Fruit fly (Drosophila melanogaster): ENCODE results near the gene CG34302.

The CG34302 gene

dm6 chr3R:9800644-9801330 lies 22.8 kb downstream of the CG34302 start, which contains the start of the genes CG9467 and CG8526 (continued):
- TF ChIP-seq CG12659 (GFP tag; optimal IDR thresholded peaks at IDR 0.05) (peak; percentile 75), btn (GFP tag; optimal IDR thresholded peaks at IDR 0.05) (no peak), vvl (GFP tag; IDR thresholded peaks at IDR 0.05) (peak; percentile 65; the same call in 1 of the 2 replicates), CG2202 (tag; optimal IDR thresholded peaks at IDR 0.05) (no peak), CG13287 (GFP tag; IDR thresholded peaks at IDR 0.05; ENCODE audit: partially characterized antibody) (peak; percentile 84), danr (GFP tag; IDR thresholded peaks at IDR 0.05) (no peak), CG6791 (GFP tag; IDR thresholded peaks at IDR 0.05; ENCODE audit: partially characterized antibody) (peak; percentile 63), H2.0 (GFP tag; IDR thresholded peaks at IDR 0.05) (peak; percentile 50), D (optimal IDR thresholded peaks at IDR 0.05) (no peak), D (GFP tag; optimal IDR thresholded peaks at IDR 0.05) (no peak), otp (GFP tag; IDR thresholded peaks at IDR 0.05) (0 out of 3 replicates have a peak, but pooled peaks have one; percentile 26), gro (GFP tag; optimal IDR thresholded peaks at IDR 0.05) (no peak), CG3281 (GFP tag; optimal IDR thresholded peaks at IDR 0.05) (peak; percentile 59), kni (GFP tag; optimal IDR thresholded peaks at IDR 0.05) (no peak), CG15479 (GFP tag; optimal IDR thresholded peaks at IDR 0.05) (no peak), CG10267 (tag; optimal IDR thresholded peaks at IDR 0.05) (peak; percentile 70), prd (optimal IDR thresholded peaks at IDR 0.05) (no peak), prd (GFP tag; IDR thresholded peaks at IDR 0.05) (peak; percentile 84), Spps (tag; optimal IDR thresholded peaks at IDR 0.05) (no peak), salm (tag; optimal IDR thresholded peaks at IDR 0.05) (peak; percentile 4), CG31224 (GFP tag; IDR thresholded peaks at IDR 0.05) (0 out of 2 replicates have a peak, but pooled peaks have one; percentile 26), Jarid2 (GFP tag; optimal IDR thresholded peaks at IDR 0.05) (no peak), CG5245 (GFP tag; optimal IDR thresholded peaks at IDR 0.05) (peak; percentile 34), CG4424 (GFP tag; optimal IDR thresholded peaks at IDR 0.05) (peak; percentile 76), fd3F (GFP tag; optimal IDR thresholded peaks at IDR 0.05) (peak; percentile 58), zfh2 (GFP tag; optimal IDR thresholded peaks at IDR 0.05) (peak; percentile 71), CG2889 (GFP tag; IDR thresholded peaks at IDR 0.05) (peak; percentile 69; the same call in 2 of the 3 replicates), HmgZ (tag; optimal IDR thresholded peaks at IDR 0.05) (peak; percentile 51), seq (GFP tag; IDR thresholded peaks at IDR 0.05) (no peak), wek (GFP tag; optimal IDR thresholded peaks at IDR 0.05) (no peak), pb (GFP tag; optimal IDR thresholded peaks at IDR 0.05) (no peak), nmo (GFP tag; optimal IDR thresholded peaks at IDR 0.05) (peak; percentile 91), CG15601 (tag; optimal IDR thresholded peaks at IDR 0.05) (peak; percentile 65), CG10654 (GFP tag; optimal IDR thresholded peaks at IDR 0.05) (peak; percentile 50), CG12155 (GFP tag; optimal IDR thresholded peaks at IDR 0.05) (peak; percentile 59), CG4617 (GFP tag; optimal IDR thresholded peaks at IDR 0.05; ENCODE audit: borderline replicate concordance) (peak; percentile 80), en (GFP tag; optimal IDR thresholded peaks at IDR 0.05) (no peak), BEAF-32 (GFP tag; optimal IDR thresholded peaks at IDR 0.05) (peak; percentile 89), pho (GFP tag; optimal IDR thresholded peaks at IDR 0.05) (peak; percentile 11), CG4730 (GFP tag; IDR thresholded peaks at IDR 0.05) (0 out of 2 replicates have a peak, but pooled peaks have one; percentile 6), CG17829 (tag; optimal IDR thresholded peaks at IDR 0.05) (peak; percentile 78), pan (optimal IDR thresholded peaks at IDR 0.05) (no peak), pan (GFP tag; optimal IDR thresholded peaks at IDR 0.05 in 1 of 2, IDR thresholded peaks at IDR 0.05 in 1 of 2) (peak in 1 of 2 experiments; percentile 34), unpg (GFP tag; optimal IDR thresholded peaks at IDR 0.05) (peak; percentile 55), MESR4 (GFP tag; optimal IDR thresholded peaks at IDR 0.05) (peak; percentile 86), gcm (GFP tag; optimal IDR thresholded peaks at IDR 0.05) (no peak), Eip74EF (GFP tag; optimal IDR thresholded peaks at IDR 0.05) (no peak), CG8478 (optimal IDR thresholded peaks at IDR 0.05) (no peak), usp (GFP tag; optimal IDR thresholded peaks at IDR 0.05) (no peak), CG1602 (GFP tag; optimal IDR thresholded peaks at IDR 0.05) (peak; percentile 61)

All from whole organism, embryonic.